Fruit fly (Drosophila melanogaster) whole organism, adult: ENCODE data around the gene sra.
A peak's percentile ranks its signal among the peaks of the same experiment; 100 is the strongest.

Experiments used
- CG11617 ChIP-seq: fragments of 200-800 bp; sonication (Bioruptor generic); optimal IDR thresholded peaks from 2 replicates; lab custom pipeline; 2017; ENCODE audit warnings: mild to moderate bottlenecking, missing biosample characterization, missing genetic modification reagents, missing genetic modification characterization
- CG12768 ChIP-seq: fragments of 200-800 bp; sonication (Bioruptor generic); optimal IDR thresholded peaks from 2 replicates; lab custom pipeline; 2017; ENCODE audit warnings: missing biosample characterization, missing genetic modification characterization, mild to moderate bottlenecking, moderate library complexity, missing genetic modification reagents
- CG14711 ChIP-seq: fragments of 200-800 bp; sonication (Bioruptor generic); optimal IDR thresholded peaks from 2 replicates; lab custom pipeline; 2018; ENCODE audit warnings: missing biosample characterization, mild to moderate bottlenecking, missing genetic modification characterization, moderate library complexity
- CG1620 ChIP-seq: fragments of 200-800 bp; sonication (Bioruptor generic); optimal IDR thresholded peaks from 2 replicates; lab custom pipeline; 2016; ENCODE audit warnings: missing biosample characterization, missing genetic modification characterization
- CG33017 ChIP-seq: fragments of 200-800 bp; sonication (Bioruptor generic); optimal IDR thresholded peaks from 2 replicates; lab custom pipeline; 2018; ENCODE audit warnings: missing biosample characterization, mild to moderate bottlenecking, missing genetic modification characterization, moderate library complexity
- CG5204 ChIP-seq: fragments of 200-800 bp; sonication (Bioruptor generic); optimal IDR thresholded peaks from 2 replicates; lab custom pipeline; 2016; ENCODE audit warnings: missing biosample characterization, missing genetic modification characterization
- CG7045 ChIP-seq: fragments of 200-800 bp; sonication (Bioruptor generic); optimal IDR thresholded peaks from 2 replicates; lab custom pipeline; 2017; ENCODE audit warnings: missing biosample characterization, mild to moderate bottlenecking, missing genetic modification characterization
- CG7101 ChIP-seq: fragments of 200-800 bp; sonication (Bioruptor generic); optimal IDR thresholded peaks from 2 replicates; lab custom pipeline; 2018; ENCODE audit warnings: missing biosample characterization, mild to moderate bottlenecking, missing genetic modification characterization, moderate library complexity
- Clk ChIP-seq: fragments of 200-800 bp; sonication (Bioruptor generic); optimal IDR thresholded peaks from 2 replicates; lab custom pipeline; 2017; ENCODE audit warnings: missing biosample characterization, missing genetic modification characterization
- Crg-1 ChIP-seq: fragments of 200-800 bp; sonication (Bioruptor generic); optimal IDR thresholded peaks from 2 replicates; lab custom pipeline; 2016; ENCODE audit warnings: missing biosample characterization, missing genetic modification characterization
- Hr96 ChIP-seq: fragments of 200-800 bp; sonication (Bioruptor generic); optimal IDR thresholded peaks from 2 replicates; lab custom pipeline; 2016; ENCODE audit warnings: missing biosample characterization, missing genetic modification characterization
- Mnt ChIP-seq: fragments of 200-800 bp; sonication (Bioruptor generic); optimal IDR thresholded peaks from 2 replicates; lab custom pipeline; 2016; ENCODE audit warnings: missing biosample characterization, mild to moderate bottlenecking, missing genetic modification characterization
- bab1 ChIP-seq: fragments of 200-800 bp; sonication (Bioruptor generic); optimal IDR thresholded peaks from 3 replicates; lab custom pipeline; 2019; ENCODE audit warnings: missing biosample characterization, mild to moderate bottlenecking, missing genetic modification characterization, moderate library complexity
- cic ChIP-seq: fragments of 200-800 bp; sonication (Bioruptor generic); optimal IDR thresholded peaks from 2 replicates; lab custom pipeline; 2017; ENCODE audit warnings: missing biosample characterization, mild to moderate bottlenecking, missing genetic modification characterization, moderate library complexity
- cnc ChIP-seq, 2 experiments: fragments of >200 bp; optimal IDR thresholded peaks; 2 replicates each; lab custom pipeline; 2017
- kay ChIP-seq: fragments of 200-800 bp; sonication (Bioruptor generic); peaks from one replicate; lab custom pipeline; 2016; ENCODE audit warnings: missing biosample characterization, missing genetic modification characterization, borderline replicate concordance
- ovo ChIP-seq: fragments of 200-800 bp; sonication (Bioruptor generic); optimal IDR thresholded peaks from 2 replicates; lab custom pipeline; 2016; ENCODE audit warnings: missing biosample characterization, missing genetic modification characterization
- pad ChIP-seq: fragments of 200-800 bp; sonication (Bioruptor generic); optimal IDR thresholded peaks from 3 replicates; lab custom pipeline; 2017; ENCODE audit warnings: missing biosample characterization, missing genetic modification characterization, mild to moderate bottlenecking, moderate library complexity, missing genetic modification reagents
- tj ChIP-seq: fragments of 200-800 bp; sonication (Bioruptor generic); optimal IDR thresholded peaks from 3 replicates; lab custom pipeline; 2017; ENCODE audit warnings: missing biosample characterization, mild to moderate bottlenecking, missing genetic modification characterization, moderate library complexity
- toe ChIP-seq: fragments of 200-800 bp; sonication (Bioruptor generic); optimal IDR thresholded peaks from 2 replicates; lab custom pipeline; 2016; ENCODE audit warnings: missing biosample characterization, missing genetic modification characterization

Gene sra

DNA sequence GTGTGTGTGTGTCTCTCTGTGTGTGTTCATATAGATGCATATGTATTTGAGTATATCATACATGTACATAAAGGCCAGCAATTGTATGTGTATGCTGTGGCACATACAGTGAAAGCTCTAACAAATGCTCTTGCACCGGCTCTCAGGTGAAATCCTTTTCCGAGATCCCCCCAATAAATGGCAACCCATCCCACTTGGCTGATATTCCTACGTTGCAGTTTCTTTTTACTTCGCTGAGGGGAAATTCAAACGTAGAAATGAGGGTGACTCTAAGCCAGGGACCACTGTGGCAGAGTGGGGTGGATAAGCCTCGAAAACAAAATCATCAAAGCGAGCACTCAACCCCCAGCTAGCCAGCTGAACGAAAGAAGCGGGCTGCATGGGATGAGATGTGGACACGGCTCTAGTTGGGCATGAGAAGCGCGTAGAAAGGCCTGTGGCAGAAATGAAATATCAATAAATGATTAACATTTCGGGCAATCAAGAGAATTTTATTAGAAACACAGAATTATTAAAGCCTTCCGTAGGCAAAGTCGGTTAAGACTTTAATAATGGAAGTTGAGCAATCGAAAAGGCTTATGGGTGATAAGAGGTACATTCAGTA is 35.6 kb downstream of the sra start:
- peak; percentile 96 for TF ChIP-seq Clk (GFP tag; lab: Kevin White, UChicago)
- no peak for TF ChIP-seq ovo
- no peak for TF ChIP-seq cnc (optimal IDR thresholded peaks at IDR 0.05; lab: Kevin White, UChicago)
- peak; percentile 73 for TF ChIP-seq pad
- peak; percentile 82 for TF ChIP-seq Mnt (GFP tag; lab: Kevin White, UChicago)
- peak; percentile 94 for TF ChIP-seq CG7045 (GFP tag; lab: Kevin White, UChicago)
- peak; percentile 92 for TF ChIP-seq Hr96 (GFP tag; lab: Kevin White, UChicago)
- no peak for TF ChIP-seq CG11617 (GFP tag; lab: Kevin White, UChicago)
- peak; percentile 96 for TF ChIP-seq CG33017 (tag; lab: Kevin White, UChicago)
- TF ChIP-seq CG5204, result peak; percentile 94
- TF ChIP-seq CG14711 (tag; lab: Kevin White, UChicago), result peak; percentile 88
- TF ChIP-seq CG12768 (GFP tag; lab: Kevin White, UChicago), result peak; percentile 98
- TF ChIP-seq CG7101 (tag; lab: Kevin White, UChicago), result peak; percentile 90
- peak; percentile 78 for TF ChIP-seq cic (GFP tag; lab: Kevin White, UChicago)
- peak; percentile 44 for TF ChIP-seq tj (GFP tag; lab: Kevin White, UChicago)
- TF ChIP-seq kay, result peak; percentile 95
- peak; percentile 74 for TF ChIP-seq Crg-1 (GFP tag; lab: Kevin White, UChicago)
- peak; percentile 38 for TF ChIP-seq bab1 (GFP tag; lab: Kevin White, UChicago)
- peak; percentile 65 for TF ChIP-seq CG1620 (GFP tag; lab: Kevin White, UChicago)
- peak; percentile 95 for TF ChIP-seq toe (GFP tag; lab: Kevin White, UChicago)

- TF ChIP-seq CG12768 (GFP tag; lab: Kevin White, UChicago) (no peak), Crg-1 (GFP tag; lab: Kevin White, UChicago) (no peak), toe (GFP tag; lab: Kevin White, UChicago) (no peak), CG11617 (GFP tag; lab: Kevin White, UChicago) (no peak), CG5204 (no peak), CG14711 (tag; lab: Kevin White, UChicago) (no peak), cic (GFP tag; lab: Kevin White, UChicago) (no peak), Mnt (GFP tag; lab: Kevin White, UChicago) (no peak), CG7101 (tag; lab: Kevin White, UChicago) (no peak), cnc (optimal IDR thresholded peaks at IDR 0.05; lab: Kevin White, UChicago) (no peak), CG1620 (GFP tag; lab: Kevin White, UChicago) (no peak), tj (GFP tag; lab: Kevin White, UChicago) (no peak), Clk (GFP tag; lab: Kevin White, UChicago) (no peak), ovo (no peak)
These were observed 36.6 kb downstream of the sra start for dm6 chr3R:16223252-16224037.

DNA sequence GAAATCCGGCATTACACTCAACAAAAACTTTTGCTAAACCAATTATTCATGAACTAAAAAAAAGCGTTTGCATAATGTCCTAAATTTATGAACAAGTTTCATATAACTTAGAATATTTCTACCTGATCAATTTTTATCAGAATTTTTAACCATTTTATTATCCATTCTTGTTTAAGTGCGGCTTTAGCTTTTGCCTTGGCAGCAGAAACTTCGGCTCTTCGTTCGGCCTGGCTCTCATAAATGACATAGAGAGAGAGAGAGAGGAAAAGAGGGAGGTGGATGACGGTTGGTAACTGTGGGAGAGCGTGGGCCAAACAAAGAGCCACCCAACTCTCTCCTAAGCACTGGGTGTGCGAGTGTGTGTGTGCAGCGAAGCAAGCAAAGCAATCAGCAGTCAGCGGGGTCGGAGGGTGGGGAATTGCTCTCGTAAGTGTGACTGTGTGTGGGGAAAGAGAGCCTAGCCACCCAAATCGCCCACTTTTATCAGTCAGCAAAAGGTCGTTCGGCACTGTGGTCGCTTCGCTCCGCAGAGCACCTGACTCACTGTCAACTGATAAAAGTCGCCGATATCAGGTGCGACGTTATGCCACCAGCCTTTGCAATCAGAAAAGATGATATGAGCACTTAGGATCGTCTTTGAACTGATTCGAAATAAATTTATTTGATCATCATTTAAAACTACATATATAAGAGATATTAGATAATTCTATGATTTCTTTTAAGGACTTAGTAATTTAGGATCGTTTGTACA is 37.8 kb downstream of the sra start:
- TF ChIP-seq CG1620 (GFP tag; lab: Kevin White, UChicago), result peak; percentile 37
- TF ChIP-seq tj (GFP tag; lab: Kevin White, UChicago), result peak; percentile 99
- peak; percentile 57 for TF ChIP-seq toe (GFP tag; lab: Kevin White, UChicago)
- peak; percentile 83 for TF ChIP-seq Clk (GFP tag; lab: Kevin White, UChicago)
- TF ChIP-seq CG14711 (tag; lab: Kevin White, UChicago), result peak; percentile 89
- peak; percentile 73 for TF ChIP-seq Crg-1 (GFP tag; lab: Kevin White, UChicago)
- peak; percentile 33 for TF ChIP-seq ovo
- peak; percentile 95 for TF ChIP-seq CG7101 (tag; lab: Kevin White, UChicago)
- TF ChIP-seq bab1 (GFP tag; lab: Kevin White, UChicago), result peak; percentile 91
- peak; percentile 92 for TF ChIP-seq CG11617 (GFP tag; lab: Kevin White, UChicago)
- peak; percentile 91 for TF ChIP-seq kay
- peak; percentile 90 for TF ChIP-seq Hr96 (GFP tag; lab: Kevin White, UChicago)
- peak; percentile 95 for TF ChIP-seq CG7045 (GFP tag; lab: Kevin White, UChicago)
- peak; percentile 61 for TF ChIP-seq Mnt (GFP tag; lab: Kevin White, UChicago)
- peak; percentile 94 for TF ChIP-seq CG33017 (tag; lab: Kevin White, UChicago)
- TF ChIP-seq cnc (optimal IDR thresholded peaks at IDR 0.05; lab: Kevin White, UChicago), result no peak
- TF ChIP-seq pad, result peak; percentile 72
- peak; percentile 85 for TF ChIP-seq cic (GFP tag; lab: Kevin White, UChicago)
- peak; percentile 91 for TF ChIP-seq CG5204
- peak; percentile 89 for TF ChIP-seq CG12768 (GFP tag; lab: Kevin White, UChicago)

- TF ChIP-seq CG11617 (GFP tag; lab: Kevin White, UChicago) (no peak), Crg-1 (GFP tag; lab: Kevin White, UChicago) (no peak), CG1620 (GFP tag; lab: Kevin White, UChicago) (no peak), CG7101 (tag; lab: Kevin White, UChicago) (no peak), ovo (no peak), CG12768 (GFP tag; lab: Kevin White, UChicago) (no peak), CG14711 (tag; lab: Kevin White, UChicago) (no peak), CG33017 (tag; lab: Kevin White, UChicago) (no peak), pad (no peak), cic (GFP tag; lab: Kevin White, UChicago) (no peak), tj (GFP tag; lab: Kevin White, UChicago) (no peak)
These were observed 38.6 kb downstream of the sra start, which contains the start of gene tara for dm6 chr3R:16225351-16225750. TSS of gene tara (plus strand) at chr3R:16225651.
